Fruit fly (Drosophila melanogaster): ENCODE data around the gene CG31380.

dm6 chr3R:25830128-25830527 is 40.9 kb upstream of the CG31380 start, which contains the start of gene Sfp96F:
- TF ChIP-seq h (optimal IDR thresholded peaks at IDR 0.05) (no peak), Sin3A (optimal IDR thresholded peaks at IDR 0.05) (no peak), ttk (optimal IDR thresholded peaks at IDR 0.05) (no peak), insv (optimal IDR thresholded peaks at IDR 0.05) (no peak), psq (optimal IDR thresholded peaks at IDR 0.05) (no peak), Myc (optimal IDR thresholded peaks at IDR 0.05) (no peak)
